Worm (Caenorhabditis elegans): ENCODE results near the gene K07E3.2.

Gene K07E3.2

ce11 chrX:8103899-8104298, at the start of gene K07E3.2:
Gene K07E3.2 (plus strand): TSS chrX:8104298.
- peak; percentile 17 for TF ChIP-seq nhr-71 (tag; optimal IDR thresholded peaks at IDR 0.05)
- no peak for TF ChIP-seq pqm-1 (tag; optimal IDR thresholded peaks at IDR 0.05)
- no peak for TF ChIP-seq lsy-2 (tag; optimal IDR thresholded peaks at IDR 0.05)
- no peak for TF ChIP-seq nhr-77 (tag; optimal IDR thresholded peaks at IDR 0.05)
- no peak for TF ChIP-seq nhr-85 (tag)
- no peak for TF ChIP-seq lin-15B (tag; optimal IDR thresholded peaks at IDR 0.05)
- TF ChIP-seq C04F5.9 (tag; optimal IDR thresholded peaks at IDR 0.05): no peak
- no peak for TF ChIP-seq ceh-8 (GFP tag; optimal IDR thresholded peaks at IDR 0.05)
- no peak for TF ChIP-seq mdl-1 (tag; optimal IDR thresholded peaks at IDR 0.05)
- no peak for TF ChIP-seq aly-2 (tag; optimal IDR thresholded peaks at IDR 0.05)
- no peak for TF ChIP-seq sox-4 (tag; optimal IDR thresholded peaks at IDR 0.05)
- TF ChIP-seq ztf-4 (tag; optimal IDR thresholded peaks at IDR 0.05): no peak
- TF ChIP-seq unc-30 (tag; optimal IDR thresholded peaks at IDR 0.05): no peak
- no peak for TF ChIP-seq swsn-7 (tag; optimal IDR thresholded peaks at IDR 0.05)
- TF ChIP-seq pax-3 (tag; optimal IDR thresholded peaks at IDR 0.05): no peak
- no peak for TF ChIP-seq C34B4.2 (tag; optimal IDR thresholded peaks at IDR 0.05)
- no peak for TF ChIP-seq ztf-11 (tag; optimal IDR thresholded peaks at IDR 0.05)
- peak; percentile 35 for TF ChIP-seq nhr-90 (tag; optimal IDR thresholded peaks at IDR 0.05; ENCODE audit: poor library complexity)
- no peak for TF ChIP-seq alr-1 (tag; optimal IDR thresholded peaks at IDR 0.05; ENCODE audit: borderline replicate concordance)
- no peak for TF ChIP-seq aha-1 (tag; optimal IDR thresholded peaks at IDR 0.05)
- TF ChIP-seq efl-1 (optimal IDR thresholded peaks at IDR 0.05): no peak
- no peak for TF ChIP-seq efl-1 (GFP tag; optimal IDR thresholded peaks at IDR 0.05 in 1 of 2)
- TF ChIP-seq efl-3 (GFP tag; optimal IDR thresholded peaks at IDR 0.05): no peak
- no peak for TF ChIP-seq dpl-1 (GFP tag; optimal IDR thresholded peaks at IDR 0.05)
- TF ChIP-seq nhr-76 (tag; optimal IDR thresholded peaks at IDR 0.05): no peak
- TF ChIP-seq ceh-82 (tag; optimal IDR thresholded peaks at IDR 0.05): peak in 1 of 3 experiments; percentile 20
- TF ChIP-seq nhr-84 (tag; optimal IDR thresholded peaks at IDR 0.05): no peak
- no peak for TF ChIP-seq jun-1 (tag; optimal IDR thresholded peaks at IDR 0.05)
- no peak for TF ChIP-seq elt-3 (tag; optimal IDR thresholded peaks at IDR 0.05)
- TF ChIP-seq nhr-28 (tag; optimal IDR thresholded peaks at IDR 0.05): no peak
- no peak for TF ChIP-seq irx-1 (tag; optimal IDR thresholded peaks at IDR 0.05)
- TF ChIP-seq snu-23 (GFP tag; optimal IDR thresholded peaks at IDR 0.05): peak; percentile 47
- TF ChIP-seq xbp-1 (tag; optimal IDR thresholded peaks at IDR 0.05): peak; percentile 11
- TF ChIP-seq snpc-4 (tag; optimal IDR thresholded peaks at IDR 0.05): no peak
- TF ChIP-seq isw-1 (GFP tag; IDR thresholded peaks at IDR 0.05): no peak
- TF ChIP-seq zip-4 (GFP tag; optimal IDR thresholded peaks at IDR 0.05): no peak
- no peak for TF ChIP-seq fos-1 (tag; optimal IDR thresholded peaks at IDR 0.05)

- peak; percentile 26 for TF ChIP-seq lin-14 (GFP tag; optimal IDR thresholded peaks at IDR 0.05)
- TF ChIP-seq xbp-1 (tag; optimal IDR thresholded peaks at IDR 0.05): no peak
These were observed 49.6 kb upstream of the K07E3.2 start for ce11 chrX:8054478-8054877.

- TF ChIP-seq mep-1 (tag; optimal IDR thresholded peaks at IDR 0.05): peak; percentile 34
- peak; percentile 26 for TF ChIP-seq snu-23 (GFP tag; optimal IDR thresholded peaks at IDR 0.05)
- TF ChIP-seq F16B12.6 (tag; optimal IDR thresholded peaks at IDR 0.05): peak; percentile 81
- no peak for TF ChIP-seq nhr-47 (tag; optimal IDR thresholded peaks at IDR 0.05)
- TF ChIP-seq lsy-2 (tag; optimal IDR thresholded peaks at IDR 0.05): peak in 1 of 2 experiments; percentile 5
- TF ChIP-seq hpl-2 (GFP tag; optimal IDR thresholded peaks at IDR 0.05): no peak
- TF ChIP-seq nhr-71 (tag; optimal IDR thresholded peaks at IDR 0.05): peak; percentile 7
- no peak for TF ChIP-seq efl-1 (optimal IDR thresholded peaks at IDR 0.05)
- peak; percentile 14 to 74 for TF ChIP-seq efl-1 (GFP tag; optimal IDR thresholded peaks at IDR 0.05 in 1 of 2)
- TF ChIP-seq blmp-1 (tag; optimal IDR thresholded peaks at IDR 0.05): peak; percentile 22
- no peak for TF ChIP-seq Y116A8C.19 (tag; optimal IDR thresholded peaks at IDR 0.05; ENCODE audit: borderline replicate concordance)
- peak; percentile 4 for TF ChIP-seq elt-2 (tag; optimal IDR thresholded peaks at IDR 0.05)
- peak in 1 of 3 experiments; percentile 7 for TF ChIP-seq dpl-1 (GFP tag; optimal IDR thresholded peaks at IDR 0.05)
- TF ChIP-seq dsc-1 (tag; optimal IDR thresholded peaks at IDR 0.05): peak; percentile 15
- TF ChIP-seq pqm-1 (tag; optimal IDR thresholded peaks at IDR 0.05): no peak
- no peak for TF ChIP-seq jun-1 (tag; optimal IDR thresholded peaks at IDR 0.05)
- no peak for TF ChIP-seq isw-1 (GFP tag; IDR thresholded peaks at IDR 0.05)
These were observed 46.3 kb upstream of the K07E3.2 start, which contains the start of gene dim-1 for ce11 chrX:8057791-8058270. Gene dim-1 (minus strand): TSS chrX:8058220.

All from whole organism, L1 larva.